Worm (Caenorhabditis elegans) whole organism, midembryonic: ENCODE measurements around the gene C17C3.1.
"Not testable (repeated sequence)": the region's sequence is repeated elsewhere in the genome, so short reads cannot be mapped to it uniquely, and the experiment has no call there.

Experiments
- flt-1 ChIP-seq: fragments of 200-800 bp; sonication (Bioruptor generic); IDR thresholded peaks from 2 replicates; pipeline ENCODE4 v1.3.6; 2022; ENCODE audit warnings: missing genetic modification characterization, missing compliant biosample characterization
- med-1 ChIP-seq: sonication (generic microtip); optimal IDR thresholded peaks from 2 replicates; lab custom pipeline; 2017; ENCODE audit warnings: missing genetic modification characterization, mild to moderate bottlenecking, missing compliant biosample characterization, antibody characterized with exemption, missing genetic modification reagents; ENCODE audit not compliant: insufficient read depth
- tab-1 ChIP-seq: fragments of 200-800 bp; sonication (Bioruptor generic); IDR thresholded peaks from 2 replicates; pipeline ENCODE4 v1.3.6; 2022; ENCODE audit warnings: missing genetic modification characterization, missing compliant biosample characterization
- ztf-23 ChIP-seq: fragments of 200-800 bp; sonication (Bioruptor generic); IDR thresholded peaks from 2 replicates; pipeline ENCODE4 v1.3.6; 2022; ENCODE audit warnings: missing genetic modification reagents, missing genetic modification characterization, missing compliant biosample characterization
- ztf-29 ChIP-seq: fragments of 200-800 bp; sonication (Bioruptor generic); IDR thresholded peaks from 2 replicates; pipeline ENCODE4 v1.3.6; 2022; ENCODE audit warnings: missing genetic modification reagents, missing genetic modification characterization, missing compliant biosample characterization

DNA sequence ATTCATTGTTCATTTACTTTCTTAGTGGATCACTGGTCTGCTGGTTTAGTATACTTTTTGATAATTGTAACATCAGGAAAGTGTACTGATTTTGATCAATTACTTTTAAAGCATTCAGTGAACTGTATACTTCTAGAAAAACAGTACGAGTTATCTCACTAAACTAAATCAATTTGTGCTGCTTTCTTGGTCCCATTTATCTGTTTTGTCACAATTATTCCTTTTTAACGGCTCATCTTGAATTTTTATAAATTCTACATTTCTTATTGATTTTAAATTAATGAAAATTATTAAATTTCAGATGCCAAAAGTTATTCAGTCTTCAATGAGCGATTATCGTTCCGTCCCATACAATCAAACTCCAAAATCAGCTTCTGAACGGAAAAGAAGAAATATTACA, 35.4 kb upstream of the C17C3.1 start, which contains the start of gene hlh-25:
- TF ChIP-seq flt-1; tab-1 (GFP tag; lab: Robert Waterston, UW); med-1 (GFP tag; lab: Kevin White, UChicago); ztf-29 (GFP tag; lab: Robert Waterston, UW); ztf-23: not testable (repeated sequence)
